Fruit fly (Drosophila melanogaster) whole organism, pupa: ENCODE measurements around the gene sle.

Experiments
- CG13204 ChIP-seq: fragments of 200-800 bp; sonication (Bioruptor generic); optimal IDR thresholded peaks from 2 replicates; lab custom pipeline; 2018; ENCODE audit warnings: missing biosample characterization, mild to moderate bottlenecking, missing genetic modification characterization, moderate library complexity
- CG14655 ChIP-seq: fragments of 200-800 bp; sonication (Bioruptor generic); optimal IDR thresholded peaks from 3 replicates; lab custom pipeline; 2017; ENCODE audit warnings: mild to moderate bottlenecking, missing biosample characterization, missing genetic modification reagents, missing genetic modification characterization
- CG8301 ChIP-seq: fragments of 200-800 bp; sonication (Bioruptor generic); optimal IDR thresholded peaks from 2 replicates; lab custom pipeline; 2018; ENCODE audit warnings: missing biosample characterization, mild to moderate bottlenecking, missing genetic modification characterization
- Pif1B ChIP-seq: fragments of 200-800 bp; sonication (Bioruptor generic); optimal IDR thresholded peaks from 3 replicates; lab custom pipeline; 2016; ENCODE audit warnings: missing biosample characterization, missing genetic modification characterization
- rn ChIP-seq: fragments of 200-800 bp; sonication (Bioruptor generic); IDR thresholded peaks from 2 replicates; pipeline ENCODE4 v1.3.6; 2022; ENCODE audit warnings: missing biosample characterization, missing genetic modification characterization

dm6 chr3R:10380025-10380424 lies 47.1 kb downstream of the sle start:
- TF ChIP-seq CG13204 (no peak), rn (GFP tag; lab: Robert Waterston, UW) (no peak), Pif1B (GFP tag; lab: Kevin White, UChicago) (no peak), CG8301 (tag; lab: Kevin White, UChicago) (peak; percentile 43), CG14655 (peak; percentile 30)
